Worm (Caenorhabditis elegans) whole organism, young adult: Measurements from ENCODE around the gene atf-4.

ENCODE experiments used
- B0261.1 ChIP-seq: sonication (generic microtip); optimal IDR thresholded peaks from 2 replicates; lab custom pipeline; 2016; ENCODE audit warnings: mild to moderate bottlenecking, missing genetic modification characterization, moderate library complexity, missing compliant biosample characterization
- C17E4.6 ChIP-seq: fragments of 200-800 bp; sonication (Bioruptor generic); IDR thresholded peaks from 2 replicates; pipeline ENCODE4 v1.3.6; 2022; ENCODE audit warnings: missing genetic modification reagents, missing genetic modification characterization, missing compliant biosample characterization
- D2030.7 ChIP-seq: fragments of 200-800 bp; sonication (Bioruptor generic); IDR thresholded peaks from 2 replicates; pipeline ENCODE4 v1.3.6; 2022; ENCODE audit warnings: missing genetic modification reagents, missing genetic modification characterization, missing compliant biosample characterization
- F10E7.11 ChIP-seq: sonication (generic microtip); optimal IDR thresholded peaks from 2 replicates; lab custom pipeline; 2017; ENCODE audit warnings: mild to moderate bottlenecking, missing genetic modification characterization, moderate library complexity, missing compliant biosample characterization
- F33H1.4 ChIP-seq: fragments of 200-800 bp; sonication (Bioruptor generic); IDR thresholded peaks from 2 replicates; pipeline ENCODE4 v1.3.6; 2022; ENCODE audit warnings: missing genetic modification reagents, missing genetic modification characterization, missing compliant biosample characterization
- F55B11.4 ChIP-seq: sonication (generic microtip); optimal IDR thresholded peaks from 2 replicates; lab custom pipeline; 2016; ENCODE audit warnings: missing compliant biosample characterization, missing genetic modification characterization, borderline replicate concordance; ENCODE audit not compliant: insufficient read depth
- T07F8.4 ChIP-seq: sonication (generic microtip); optimal IDR thresholded peaks from 2 replicates; lab custom pipeline; 2016; ENCODE audit warnings: mild to moderate bottlenecking, missing genetic modification characterization, moderate library complexity, missing compliant biosample characterization
- Y53F4B.3 ChIP-seq: fragments of 200-800 bp; sonication (Bioruptor generic); IDR thresholded peaks from 2 replicates; pipeline ENCODE4 v1.3.6; 2022; ENCODE audit warnings: missing genetic modification reagents, missing genetic modification characterization, missing compliant biosample characterization
- Y53G8AR.9 ChIP-seq: fragments of 200-800 bp; sonication (Bioruptor generic); conservative IDR thresholded peaks from 2 replicates; pipeline ENCODE4 v1.3.6; 2022; ENCODE audit warnings: missing genetic modification reagents, missing genetic modification characterization, missing compliant biosample characterization
- Y95B8A.8 ChIP-seq: fragments of 200-800 bp; sonication (Bioruptor generic); IDR thresholded peaks from 2 replicates; pipeline ENCODE4 v1.3.6; 2022; ENCODE audit warnings: missing genetic modification reagents, missing genetic modification characterization, missing compliant biosample characterization
- ama-1 ChIP-seq, 3 experiments: fragments of 150-350 bp in 1 of 3; sonication (generic microtip) in 2 of 3; optimal IDR thresholded peaks; 2 replicates each; lab custom pipeline; 2014 to 2018; ENCODE audit warnings: missing biosample characterization in 2 of 3, missing genetic modification characterization in 2 of 3, missing genetic modification reagents in 2 of 3
- atf-7 ChIP-seq: sonication (generic microtip); optimal IDR thresholded peaks from 2 replicates; lab custom pipeline; 2017; ENCODE audit warnings: mild to moderate bottlenecking, missing genetic modification characterization, missing compliant biosample characterization
- athp-1 ChIP-seq: sonication (generic microtip); optimal IDR thresholded peaks from 2 replicates; lab custom pipeline; 2017; ENCODE audit warnings: mild to moderate bottlenecking, missing genetic modification characterization, missing compliant biosample characterization
- ceh-40 ChIP-seq: fragments of 200-800 bp; sonication (Bioruptor generic); IDR thresholded peaks from 2 replicates; pipeline ENCODE4 v1.3.6; 2022; ENCODE audit warnings: missing genetic modification characterization, missing compliant biosample characterization
- ceh-58 ChIP-seq: fragments of 200-800 bp; sonication (Bioruptor generic); IDR thresholded peaks from 2 replicates; pipeline ENCODE4 v1.3.6; 2022; ENCODE audit warnings: missing genetic modification characterization, missing compliant biosample characterization
- chd-7 ChIP-seq: sonication (generic microtip); optimal IDR thresholded peaks from 2 replicates; lab custom pipeline; 2016; ENCODE audit warnings: mild to moderate bottlenecking, missing genetic modification characterization, moderate library complexity, missing compliant biosample characterization
- dox-1 ChIP-seq: fragments of 200-800 bp; sonication (Bioruptor generic); IDR thresholded peaks from 2 replicates; pipeline ENCODE4 v1.3.6; 2022; ENCODE audit warnings: missing genetic modification reagents, missing genetic modification characterization, missing compliant biosample characterization
- dpff-1 ChIP-seq: sonication (generic microtip); optimal IDR thresholded peaks from 2 replicates; lab custom pipeline; 2017; ENCODE audit warnings: mild to moderate bottlenecking, missing genetic modification characterization, missing compliant biosample characterization
- dpl-1 ChIP-seq: fragments of 150-350 bp; optimal IDR thresholded peaks from 2 replicates; lab custom pipeline; 2014; ENCODE audit warnings: missing biosample characterization, missing genetic modification reagents, missing genetic modification characterization
- efl-1 ChIP-seq: fragments of 150-350 bp; optimal IDR thresholded peaks from 2 replicates; lab custom pipeline; 2014; ENCODE audit warnings: missing biosample characterization, missing genetic modification reagents, missing genetic modification characterization
- egl-44 ChIP-seq: fragments of 200-800 bp; sonication (Bioruptor generic); IDR thresholded peaks from 2 replicates; pipeline ENCODE4 v1.3.6; 2022; ENCODE audit warnings: missing genetic modification reagents, missing genetic modification characterization, missing compliant biosample characterization
- egrh-3 ChIP-seq: fragments of 200-800 bp; sonication (Bioruptor generic); IDR thresholded peaks from 2 replicates; pipeline ENCODE4 v1.3.6; 2022; ENCODE audit warnings: missing genetic modification reagents, missing genetic modification characterization, missing compliant biosample characterization
- ekl-4 ChIP-seq: fragments of 200-800 bp; sonication (Bioruptor generic); IDR thresholded peaks from 2 replicates; pipeline ENCODE4 v1.3.6; 2022; ENCODE audit warnings: missing genetic modification reagents, missing genetic modification characterization, missing compliant biosample characterization
- ets-4 ChIP-seq: fragments of 200-800 bp; sonication (Bioruptor generic); optimal IDR thresholded peaks from 2 replicates; lab custom pipeline; 2018; ENCODE audit warnings: mild to moderate bottlenecking, missing genetic modification characterization, missing compliant biosample characterization
- him-1 ChIP-seq: sonication (generic microtip); optimal IDR thresholded peaks from 2 replicates; lab custom pipeline; 2016; ENCODE audit warnings: missing genotype, missing genetic modification reagents, missing genetic modification characterization, missing compliant biosample characterization
- hlh-12 ChIP-seq: sonication (generic microtip); optimal IDR thresholded peaks from 2 replicates; lab custom pipeline; 2016; ENCODE audit warnings: missing genetic modification characterization, missing compliant biosample characterization
- hmg-20 ChIP-seq: fragments of 200-800 bp; sonication (Bioruptor generic); IDR thresholded peaks from 2 replicates; pipeline ENCODE4 v1.3.6; 2022; ENCODE audit warnings: missing genetic modification reagents, missing genetic modification characterization, missing compliant biosample characterization
- hrde-1 ChIP-seq: sonication (generic microtip); optimal IDR thresholded peaks from 2 replicates; lab custom pipeline; 2016; ENCODE audit warnings: missing genetic modification characterization, mild to moderate bottlenecking, missing compliant biosample characterization, moderate library complexity, missing genotype, missing genetic modification reagents, borderline replicate concordance
- hsf-1 ChIP-seq: fragments of 200-800 bp; sonication (Bioruptor generic); IDR thresholded peaks from 2 replicates; pipeline ENCODE4 v1.3.6; 2022; ENCODE audit warnings: missing genetic modification reagents, missing genetic modification characterization, missing compliant biosample characterization
- lag-1 ChIP-seq: fragments of 200-800 bp; sonication (Bioruptor generic); IDR thresholded peaks from 2 replicates; pipeline ENCODE4 v1.3.6; 2022; ENCODE audit warnings: missing genetic modification reagents, missing genetic modification characterization, missing compliant biosample characterization
- lin-35 ChIP-seq, 3 experiments: fragments of 150-350 bp in 2 of 3; sonication (generic microtip) in 1 of 3; optimal IDR thresholded peaks; 2 replicates each; lab custom pipeline; 2014 to 2018; ENCODE audit warnings: missing biosample characterization in 3 of 3, missing genetic modification characterization in 3 of 3, missing genetic modification reagents in 3 of 3
- lin-40 ChIP-seq: sonication (generic microtip); optimal IDR thresholded peaks from 2 replicates; lab custom pipeline; 2016; ENCODE audit warnings: missing genetic modification characterization, mild to moderate bottlenecking, missing compliant biosample characterization, missing genotype, missing genetic modification reagents
- lir-1 ChIP-seq: fragments of 200-800 bp; sonication (Bioruptor generic); conservative IDR thresholded peaks from 2 replicates; pipeline ENCODE4 v1.3.6; 2022; ENCODE audit warnings: missing genetic modification reagents, missing genetic modification characterization, missing compliant biosample characterization
- madf-3 ChIP-seq: fragments of 200-800 bp; sonication (Bioruptor generic); IDR thresholded peaks from 2 replicates; pipeline ENCODE4 v1.3.6; 2022; ENCODE audit warnings: missing genetic modification reagents, missing genetic modification characterization, missing compliant biosample characterization
- madf-8 ChIP-seq: fragments of 200-800 bp; sonication (Bioruptor generic); conservative IDR thresholded peaks from 2 replicates; pipeline ENCODE4 v1.3.6; 2022; ENCODE audit warnings: missing genetic modification reagents, missing genetic modification characterization, missing compliant biosample characterization
- mxl-1 ChIP-seq: sonication (generic microtip); optimal IDR thresholded peaks from 2 replicates; lab custom pipeline; 2016; ENCODE audit warnings: missing genetic modification characterization, missing compliant biosample characterization
- nfya-2 ChIP-seq: fragments of 200-800 bp; sonication (Bioruptor generic); IDR thresholded peaks from 2 replicates; pipeline ENCODE4 v1.3.6; 2022; ENCODE audit warnings: missing genetic modification reagents, missing genetic modification characterization, missing compliant biosample characterization
- nhr-80 ChIP-seq: sonication (generic microtip); optimal IDR thresholded peaks from 2 replicates; lab custom pipeline; 2016; ENCODE audit warnings: missing genetic modification characterization, missing compliant biosample characterization
- rcor-1 ChIP-seq: fragments of 200-800 bp; sonication (Bioruptor generic); IDR thresholded peaks from 2 replicates; pipeline ENCODE4 v1.3.6; 2022; ENCODE audit warnings: missing genetic modification reagents, missing genetic modification characterization, missing compliant biosample characterization
- rec-8 ChIP-seq, 2 experiments: sonication (generic microtip); optimal IDR thresholded peaks; 2 replicates each; lab custom pipeline; 2016; ENCODE audit warnings: mild to moderate bottlenecking in 2 of 2, missing genetic modification characterization in 2 of 2, missing genetic modification reagents in 2 of 2, missing genotype in 2 of 2, missing biosample characterization in 1 of 2, missing compliant biosample characterization in 1 of 2, moderate library complexity in 1 of 2
- repo-1 ChIP-seq: sonication (generic microtip); optimal IDR thresholded peaks from 2 replicates; lab custom pipeline; 2017; ENCODE audit warnings: mild to moderate bottlenecking, missing genetic modification characterization, missing compliant biosample characterization
- tbp1 ChIP-seq: fragments of 200-800 bp; sonication (Bioruptor generic); optimal IDR thresholded peaks from 2 replicates; lab custom pipeline; 2018; ENCODE audit warnings: mild to moderate bottlenecking, missing genetic modification characterization, missing compliant biosample characterization
- ztf-28 ChIP-seq: fragments of 200-800 bp; sonication (Bioruptor generic); IDR thresholded peaks from 2 replicates; pipeline ENCODE4 v1.3.6; 2022; ENCODE audit warnings: missing genetic modification reagents, missing genetic modification characterization, missing compliant biosample characterization
- ztf-3 ChIP-seq: fragments of 200-800 bp; sonication (Bioruptor generic); optimal IDR thresholded peaks from 2 replicates; lab custom pipeline; 2018; ENCODE audit warnings: mild to moderate bottlenecking, missing genetic modification characterization, missing compliant biosample characterization
- ztf-6 ChIP-seq: fragments of 200-800 bp; sonication (Bioruptor generic); IDR thresholded peaks from 2 replicates; pipeline ENCODE4 v1.3.6; 2022; ENCODE audit warnings: missing genetic modification reagents, missing genetic modification characterization, missing compliant biosample characterization

atf-4 gene

DNA sequence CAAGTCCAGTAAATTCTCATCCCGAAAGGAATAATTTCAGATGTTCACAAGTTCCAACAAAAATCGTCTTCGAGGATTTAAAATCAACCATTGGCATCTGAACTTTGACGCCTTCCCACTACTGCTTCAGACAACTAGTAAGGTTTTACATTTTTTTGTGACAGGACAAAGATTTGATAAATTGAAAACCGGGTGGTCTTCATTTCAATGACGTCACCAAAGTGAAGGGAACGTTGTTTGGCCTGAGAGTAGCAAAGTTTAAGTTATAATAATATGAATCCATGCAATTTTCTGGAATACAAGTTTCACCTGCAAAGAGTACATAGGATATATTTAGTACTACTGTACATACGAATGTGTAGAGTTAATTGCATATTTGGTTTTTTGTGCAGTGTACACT, 16.4 kb downstream of the atf-4 start:
- TF ChIP-seq egrh-3 (no peak), ekl-4 (no peak), ama-1 (optimal IDR thresholded peaks at IDR 0.05; lab: Kevin White, UChicago) (no peak), ama-1 (GFP tag; optimal IDR thresholded peaks at IDR 0.05; lab: Kevin White, UChicago) (no peak), nfya-2 (GFP tag; lab: Robert Waterston, UW) (no peak), ceh-40 (GFP tag; lab: Robert Waterston, UW) (no peak), F10E7.11 (no peak), Y53G8AR.9 (no peak), dpff-1 (tag; lab: Kevin White, UChicago) (no peak), mxl-1 (no peak), ztf-3 (GFP tag; lab: Kevin White, UChicago) (no peak), hsf-1 (no peak), him-1 (no peak), ztf-28 (GFP tag; lab: Robert Waterston, UW) (no peak), ztf-6 (GFP tag; lab: Robert Waterston, UW) (no peak), lag-1 (no peak), hlh-12 (tag; lab: Kevin White, UChicago) (no peak), dpl-1 (GFP tag; lab: Kevin White, UChicago) (no peak), F33H1.4 (GFP tag; lab: Robert Waterston, UW) (no peak), rcor-1 (no peak), T07F8.4 (tag; lab: Kevin White, UChicago) (no peak)

DNA sequence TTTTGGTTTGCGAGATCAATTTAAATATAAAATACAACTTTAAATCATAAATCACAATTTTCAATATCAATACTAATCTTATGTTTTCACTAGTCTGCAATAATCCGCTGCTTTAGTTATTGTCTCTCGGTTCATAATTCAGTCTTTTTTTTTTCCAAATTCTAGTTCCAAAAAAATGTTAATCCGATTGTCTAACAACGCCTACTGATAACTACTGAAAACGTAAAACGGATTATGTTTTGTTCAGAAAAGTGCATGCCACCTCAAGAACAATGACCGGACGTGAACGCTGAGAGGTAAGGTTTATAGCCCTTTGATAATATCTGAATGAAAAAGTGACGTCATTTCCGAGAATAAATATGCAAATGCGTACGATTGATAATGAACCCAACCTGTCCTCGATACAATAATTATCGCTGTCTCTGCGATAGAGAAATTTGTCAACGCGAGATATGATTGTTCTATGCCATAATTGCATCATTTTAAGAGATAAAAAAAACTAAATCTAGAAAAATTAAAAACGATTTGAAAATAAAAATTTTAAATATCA, 17.3 kb downstream of the atf-4 start, which contains the start of gene sprr-2:
Gene sprr-2, plus strand, starts transcription at position 248 of the 550 bp plus-strand sequence.
- no peak for TF ChIP-seq lin-35 (GFP tag; optimal IDR thresholded peaks at IDR 0.05; lab: Kevin White, UChicago)
- TF ChIP-seq F55B11.4 (tag; lab: Kevin White, UChicago), result no peak
- TF ChIP-seq ets-4 (GFP tag; lab: Kevin White, UChicago), result no peak
- no peak for TF ChIP-seq him-1
- no peak for TF ChIP-seq repo-1 (tag; lab: Kevin White, UChicago)
- TF ChIP-seq Y53G8AR.9, result 0 out of 2 replicates have a peak, but pooled peaks have one; percentile 28
- TF ChIP-seq hsf-1, result no peak
- no peak for TF ChIP-seq chd-7 (tag; lab: Kevin White, UChicago)
- no peak for TF ChIP-seq rec-8 (tag; optimal IDR thresholded peaks at IDR 0.05; lab: Kevin White, UChicago)
- TF ChIP-seq hlh-12 (tag; lab: Kevin White, UChicago), result no peak
- no peak for TF ChIP-seq hmg-20 (GFP tag; lab: Robert Waterston, UW)
- no peak for TF ChIP-seq lir-1
- no peak for TF ChIP-seq efl-1 (GFP tag; lab: Kevin White, UChicago)
- no peak for TF ChIP-seq dox-1 (GFP tag; lab: Robert Waterston, UW)
- no peak for TF ChIP-seq Y53F4B.3
- TF ChIP-seq D2030.7 (GFP tag; lab: Robert Waterston, UW), result no peak
- no peak for TF ChIP-seq madf-8 (GFP tag; lab: Robert Waterston, UW)
- TF ChIP-seq egl-44, result no peak
- no peak for TF ChIP-seq tbp1 (GFP tag; lab: Kevin White, UChicago)
- no peak for TF ChIP-seq B0261.1
- no peak for TF ChIP-seq Y95B8A.8 (GFP tag; lab: Robert Waterston, UW)
- peak; percentile 58 for TF ChIP-seq atf-7 (tag; lab: Kevin White, UChicago)
- no peak for TF ChIP-seq rcor-1
- no peak for TF ChIP-seq C17E4.6
- TF ChIP-seq athp-1, result no peak
- no peak for TF ChIP-seq nhr-80 (tag; lab: Kevin White, UChicago)
- TF ChIP-seq ceh-58 (GFP tag; lab: Robert Waterston, UW), result no peak
- no peak for TF ChIP-seq ztf-28 (GFP tag; lab: Robert Waterston, UW)
- no peak for TF ChIP-seq mxl-1
- TF ChIP-seq ekl-4, result no peak
- 0 out of 2 replicates have a peak, but pooled peaks have one; percentile 42 for TF ChIP-seq madf-3 (GFP tag; lab: Robert Waterston, UW)
- TF ChIP-seq hrde-1 (tag; lab: Kevin White, UChicago), result no peak
- TF ChIP-seq lin-40, result peak; percentile 0
